Fruit fly (Drosophila melanogaster) whole organism, embryonic: ENCODE results near the gene CG7785.

Source experiments
- Asciz ChIP-seq: fragments of 200-800 bp; sonication (Bioruptor generic); optimal IDR thresholded peaks from 2 replicates; lab custom pipeline; 2017; ENCODE audit warnings: missing biosample characterization, mild to moderate bottlenecking, missing genetic modification characterization, missing genetic modification reagents
- Atf6 ChIP-seq: fragments of 200-800 bp; sonication (Bioruptor generic); IDR thresholded peaks from 2 replicates; pipeline ENCODE4 v1.3.6; 2022; ENCODE audit warnings: missing biosample characterization, missing genetic modification characterization
- B-H2 ChIP-seq: fragments of 200-800 bp; sonication (Bioruptor generic); optimal IDR thresholded peaks from 2 replicates; lab custom pipeline; 2018; ENCODE audit warnings: missing biosample characterization, mild to moderate bottlenecking, missing genetic modification characterization
- CG10267 ChIP-seq: fragments of 200-800 bp; sonication (Bioruptor generic); optimal IDR thresholded peaks from 2 replicates; lab custom pipeline; 2018; ENCODE audit warnings: missing biosample characterization, mild to moderate bottlenecking, missing genetic modification characterization, moderate library complexity
- CG10543 ChIP-seq: fragments of 200-800 bp; sonication (Bioruptor generic); optimal IDR thresholded peaks from 3 replicates; lab custom pipeline; 2017; ENCODE audit warnings: missing biosample characterization, mild to moderate bottlenecking, missing genetic modification characterization, moderate library complexity
- CG10654 ChIP-seq: fragments of 200-800 bp; sonication (Bioruptor generic); optimal IDR thresholded peaks from 2 replicates; lab custom pipeline; 2016; ENCODE audit warnings: missing biosample characterization, missing genetic modification characterization
- CG11247 ChIP-seq: fragments of 200-800 bp; sonication (Bioruptor generic); IDR thresholded peaks from 2 replicates; pipeline ENCODE4 v1.3.6; 2022; ENCODE audit warnings: missing biosample characterization, missing genetic modification characterization
- CG11696 ChIP-seq: fragments of 200-800 bp; sonication (Bioruptor generic); IDR thresholded peaks from 2 replicates; pipeline ENCODE4 v1.3.6; 2022; ENCODE audit warnings: missing biosample characterization, missing genetic modification characterization
- CG12942 ChIP-seq: fragments of 200-800 bp; sonication (Bioruptor generic); optimal IDR thresholded peaks from 3 replicates; lab custom pipeline; 2016; ENCODE audit warnings: missing biosample characterization, missing genetic modification characterization
- CG15696 ChIP-seq: fragments of 200-800 bp; sonication (Bioruptor generic); optimal IDR thresholded peaks from 2 replicates; lab custom pipeline; 2019; ENCODE audit warnings: missing biosample characterization, mild to moderate bottlenecking, missing genetic modification characterization, moderate library complexity
- CG1602 ChIP-seq: fragments of 200-800 bp; sonication (Bioruptor generic); optimal IDR thresholded peaks from 3 replicates; lab custom pipeline; 2016; ENCODE audit warnings: missing biosample characterization, missing genetic modification characterization
- CG2199 ChIP-seq: fragments of 200-800 bp; sonication (Bioruptor generic); IDR thresholded peaks from 3 replicates; pipeline ENCODE4 v1.3.6; 2022; ENCODE audit warnings: missing biosample characterization, missing genetic modification characterization
- CG2678 ChIP-seq: fragments of 200-800 bp; sonication (Bioruptor generic); optimal IDR thresholded peaks from 3 replicates; lab custom pipeline; 2019; ENCODE audit warnings: missing biosample characterization, mild to moderate bottlenecking, missing genetic modification characterization, moderate library complexity
- CG34422 ChIP-seq: fragments of 200-800 bp; sonication (Bioruptor generic); IDR thresholded peaks from 3 replicates; pipeline ENCODE4 v1.3.6; 2022; ENCODE audit warnings: missing biosample characterization, missing genetic modification characterization
- CG3847 ChIP-seq: fragments of 200-800 bp; sonication (Bioruptor generic); IDR thresholded peaks from 2 replicates; pipeline ENCODE4 v1.3.6; 2022; ENCODE audit warnings: missing biosample characterization, missing genetic modification characterization
- CG42726 ChIP-seq: fragments of 200-800 bp; sonication (Bioruptor generic); IDR thresholded peaks from 2 replicates; pipeline ENCODE4 v1.3.6; 2022; ENCODE audit warnings: missing biosample characterization, missing genetic modification characterization; ENCODE audit not compliant: partially characterized antibody
- CG43689 ChIP-seq: fragments of 200-800 bp; sonication (Bioruptor generic); IDR thresholded peaks from 2 replicates; pipeline ENCODE4 v1.3.6; 2022; ENCODE audit warnings: missing biosample characterization, missing genetic modification characterization
- CG5245 ChIP-seq: fragments of 200-800 bp; sonication (Bioruptor generic); optimal IDR thresholded peaks from 3 replicates; lab custom pipeline; 2016; ENCODE audit warnings: missing biosample characterization, missing genetic modification characterization
- CG6272 ChIP-seq: fragments of 200-800 bp; sonication (Bioruptor generic); IDR thresholded peaks from 2 replicates; pipeline ENCODE4 v1.3.6; 2022; ENCODE audit warnings: missing biosample characterization, missing genetic modification characterization
- CG6689 ChIP-seq: fragments of 200-800 bp; sonication (Bioruptor generic); IDR thresholded peaks from 2 replicates; pipeline ENCODE4 v1.3.6; 2022; ENCODE audit warnings: missing biosample characterization, missing genetic modification characterization
- CG6813 ChIP-seq: fragments of 200-800 bp; sonication (Bioruptor generic); optimal IDR thresholded peaks from 2 replicates; lab custom pipeline; 2017; ENCODE audit warnings: missing biosample characterization, missing genetic modification characterization, mild to moderate bottlenecking, moderate library complexity, missing genetic modification reagents
- CG8478 ChIP-seq: fragments of >200 bp; optimal IDR thresholded peaks from 2 replicates; lab custom pipeline; 2018
- CG9797 ChIP-seq: fragments of 200-800 bp; sonication (Bioruptor generic); optimal IDR thresholded peaks from 3 replicates; lab custom pipeline; 2018; ENCODE audit warnings: missing biosample characterization, mild to moderate bottlenecking, missing genetic modification characterization
- CG9817 ChIP-seq: fragments of 200-800 bp; sonication (Bioruptor generic); optimal IDR thresholded peaks from 2 replicates; lab custom pipeline; 2018; ENCODE audit warnings: missing biosample characterization, mild to moderate bottlenecking, missing genetic modification characterization, moderate library complexity
- CkIIα-i1 ChIP-seq: fragments of 200-800 bp; sonication (Bioruptor generic); IDR thresholded peaks from 2 replicates; pipeline ENCODE4 v1.3.6; 2022; ENCODE audit warnings: missing biosample characterization, missing genetic modification characterization
- Dek ChIP-seq: fragments of 200-800 bp; sonication (Bioruptor generic); optimal IDR thresholded peaks from 3 replicates; lab custom pipeline; 2019; ENCODE audit warnings: missing biosample characterization, mild to moderate bottlenecking, missing genetic modification characterization, moderate library complexity
- Dfd ChIP-seq, 2 experiments: fragments of >200 bp; optimal IDR thresholded peaks; 2 replicates each; lab custom pipeline; 2017; ENCODE audit warnings: missing biosample characterization in 2 of 2, missing genetic modification characterization in 2 of 2
- Dp ChIP-seq: fragments of 200-800 bp; sonication (Bioruptor generic); optimal IDR thresholded peaks from 2 replicates; lab custom pipeline; 2018; ENCODE audit warnings: missing biosample characterization, mild to moderate bottlenecking, missing genetic modification characterization, moderate library complexity
- Ets97D ChIP-seq: fragments of 200-800 bp; sonication (Bioruptor generic); optimal IDR thresholded peaks from 3 replicates; lab custom pipeline; 2016; ENCODE audit warnings: missing biosample characterization, missing genetic modification characterization
- Fer2 ChIP-seq: fragments of 200-800 bp; sonication (Bioruptor generic); optimal IDR thresholded peaks from 2 replicates; lab custom pipeline; 2018; ENCODE audit warnings: missing biosample characterization, mild to moderate bottlenecking, missing genetic modification characterization, moderate library complexity
- MBD-R2 ChIP-seq: fragments of 200-800 bp; sonication (Bioruptor generic); IDR thresholded peaks from 2 replicates; pipeline ENCODE4 v1.3.6; 2022; ENCODE audit warnings: missing biosample characterization, missing genetic modification characterization
- Nf-YC ChIP-seq: fragments of 200-800 bp; optimal IDR thresholded peaks from 3 replicates; lab custom pipeline; 2019; ENCODE audit warnings: missing biosample characterization, mild to moderate bottlenecking, missing genetic modification characterization, moderate library complexity
- Opbp ChIP-seq: fragments of 200-800 bp; sonication (Bioruptor generic); IDR thresholded peaks from 3 replicates; pipeline ENCODE4 v1.3.6; 2022; ENCODE audit warnings: missing biosample characterization, missing genetic modification characterization; ENCODE audit not compliant: partially characterized antibody
- Sox102F ChIP-seq: fragments of 200-800 bp; sonication (Bioruptor generic); optimal IDR thresholded peaks from 2 replicates; lab custom pipeline; 2018; ENCODE audit warnings: missing biosample characterization, mild to moderate bottlenecking, missing genetic modification characterization, moderate library complexity
- ap ChIP-seq: fragments of 200-800 bp; sonication (Bioruptor generic); IDR thresholded peaks from 2 replicates; pipeline ENCODE4 v1.3.6; 2022; ENCODE audit warnings: missing biosample characterization, missing genetic modification characterization
- az2 ChIP-seq: fragments of 200-800 bp; sonication (Bioruptor generic); optimal IDR thresholded peaks from 3 replicates; lab custom pipeline; 2016; ENCODE audit warnings: missing biosample characterization, missing genetic modification characterization
- bcd ChIP-seq: fragments of 200-800 bp; sonication (Bioruptor generic); optimal IDR thresholded peaks from 2 replicates; lab custom pipeline; 2017; ENCODE audit warnings: missing biosample characterization, mild to moderate bottlenecking, missing genetic modification characterization
- chn ChIP-seq: fragments of 200-800 bp; sonication (Bioruptor generic); optimal IDR thresholded peaks from 2 replicates; lab custom pipeline; 2016; ENCODE audit warnings: missing biosample characterization, missing genetic modification characterization
- disco-r ChIP-seq: fragments of 200-800 bp; sonication (Bioruptor generic); optimal IDR thresholded peaks from 2 replicates; lab custom pipeline; 2016; ENCODE audit warnings: missing biosample characterization, missing genetic modification characterization
- dpn ChIP-seq, 2 experiments: fragments of 200-800 bp; sonication (Bioruptor generic); optimal IDR thresholded peaks; 3 replicates each; lab custom pipeline; 2016; ENCODE audit warnings: missing biosample characterization in 2 of 2, missing genetic modification characterization in 2 of 2
- emc ChIP-seq: fragments of 200-800 bp; sonication (Bioruptor generic); optimal IDR thresholded peaks from 2 replicates; lab custom pipeline; 2016; ENCODE audit warnings: missing biosample characterization, missing genetic modification characterization
- esg ChIP-seq: fragments of 200-800 bp; sonication (Bioruptor generic); conservative IDR thresholded peaks from 2 replicates; pipeline ENCODE4 v1.3.6; 2022; ENCODE audit warnings: missing biosample characterization, missing genetic modification characterization
- fd96Cb ChIP-seq: fragments of 200-800 bp; sonication (Bioruptor generic); optimal IDR thresholded peaks from 2 replicates; lab custom pipeline; 2018; ENCODE audit warnings: missing biosample characterization, mild to moderate bottlenecking, missing genetic modification characterization, moderate library complexity
- hbn ChIP-seq: fragments of 200-800 bp; sonication (Bioruptor generic); IDR thresholded peaks from 2 replicates; pipeline ENCODE4 v1.3.6; 2022; ENCODE audit warnings: missing biosample characterization, missing genetic modification characterization; ENCODE audit not compliant: partially characterized antibody
- lilli ChIP-seq: fragments of 200-800 bp; sonication (Bioruptor generic); optimal IDR thresholded peaks from 3 replicates; lab custom pipeline; 2016; ENCODE audit warnings: missing biosample characterization, missing genetic modification characterization
- p53 ChIP-seq: fragments of 200-800 bp; sonication (Bioruptor generic); optimal IDR thresholded peaks from 2 replicates; lab custom pipeline; 2016; ENCODE audit warnings: missing biosample characterization, missing genetic modification characterization
- pho ChIP-seq: fragments of 200-800 bp; sonication (Bioruptor generic); optimal IDR thresholded peaks from 2 replicates; lab custom pipeline; 2016; ENCODE audit warnings: missing biosample characterization, missing genetic modification characterization
- scrt ChIP-seq: fragments of 200-800 bp; sonication (Bioruptor generic); optimal IDR thresholded peaks from 2 replicates; lab custom pipeline; 2018; ENCODE audit warnings: missing biosample characterization, mild to moderate bottlenecking, missing genetic modification characterization, moderate library complexity
- slp2 ChIP-seq: fragments of 200-800 bp; sonication (Bioruptor generic); optimal IDR thresholded peaks from 2 replicates; lab custom pipeline; 2016; ENCODE audit warnings: missing biosample characterization, missing genetic modification characterization
- sqz ChIP-seq: fragments of 200-800 bp; sonication (Bioruptor generic); optimal IDR thresholded peaks from 3 replicates; lab custom pipeline; 2018; ENCODE audit warnings: missing biosample characterization, mild to moderate bottlenecking, missing genetic modification characterization
- tx ChIP-seq: fragments of 200-800 bp; sonication (Bioruptor generic); optimal IDR thresholded peaks from 2 replicates; lab custom pipeline; 2016; ENCODE audit warnings: missing biosample characterization, missing genetic modification characterization
- zen2 ChIP-seq: fragments of 200-800 bp; sonication (Bioruptor generic); IDR thresholded peaks from 3 replicates; pipeline ENCODE4 v1.3.6; 2022; ENCODE audit warnings: missing biosample characterization, missing genetic modification characterization; ENCODE audit not compliant: partially characterized antibody

CG7785 gene

dm6 chr3R:18021261-18021679 is at the start of gene CG7785 (continued):
- TF ChIP-seq CG10543 (GFP tag; lab: Kevin White, UChicago), result peak; percentile 15
- no peak for TF ChIP-seq Opbp (GFP tag; lab: Robert Waterston, UW)
- no peak; the same call in 1 of the 2 replicates for TF ChIP-seq esg (GFP tag; lab: Robert Waterston, UW)
- peak; percentile 53 for TF ChIP-seq Dp (GFP tag; lab: Kevin White, UChicago)
- TF ChIP-seq CG6689 (GFP tag; lab: Robert Waterston, UW), result peak; percentile 32; the same call in 1 of the 2 replicates
- peak; percentile 60 for TF ChIP-seq bcd (GFP tag; lab: Kevin White, UChicago)
- TF ChIP-seq Fer2 (tag; lab: Kevin White, UChicago), result peak; percentile 5
- TF ChIP-seq Asciz, result no peak
- TF ChIP-seq CkIIα-i1, result no peak
- TF ChIP-seq CG5245 (GFP tag; lab: Kevin White, UChicago), result peak; percentile 41
- peak; percentile 61 for TF ChIP-seq CG11247
- no peak for TF ChIP-seq CG10654 (GFP tag; lab: Kevin White, UChicago)
- TF ChIP-seq ap (GFP tag; lab: Robert Waterston, UW), result no peak
- TF ChIP-seq slp2, result peak; percentile 34
- TF ChIP-seq Nf-YC (tag; lab: Kevin White, UChicago), result no peak
- TF ChIP-seq fd96Cb, result no peak
- TF ChIP-seq az2 (GFP tag; lab: Kevin White, UChicago), result peak; percentile 69
- TF ChIP-seq emc (GFP tag; lab: Kevin White, UChicago), result no peak
- peak; percentile 75 for TF ChIP-seq MBD-R2
- peak; percentile 48 for TF ChIP-seq Dek (tag; lab: Kevin White, UChicago)
- TF ChIP-seq CG3847 (GFP tag; lab: Robert Waterston, UW), result peak; percentile 39; the same call in 1 of the 2 replicates
- no peak for TF ChIP-seq Atf6 (GFP tag; lab: Robert Waterston, UW)
- no peak for TF ChIP-seq CG6272 (GFP tag; lab: Robert Waterston, UW)
- TF ChIP-seq tx, result no peak
- TF ChIP-seq Ets97D (GFP tag; lab: Kevin White, UChicago), result peak; percentile 88
- TF ChIP-seq CG2678, result peak; percentile 52
- peak; percentile 70 for TF ChIP-seq CG10267 (tag; lab: Kevin White, UChicago)
- TF ChIP-seq CG12942 (GFP tag; lab: Kevin White, UChicago), result no peak
- TF ChIP-seq CG9797 (GFP tag; lab: Kevin White, UChicago), result peak; percentile 83
- peak; percentile 67 for TF ChIP-seq lilli (GFP tag; lab: Kevin White, UChicago)
- no peak for TF ChIP-seq CG43689 (GFP tag; lab: Robert Waterston, UW)
- TF ChIP-seq CG42726, result no peak
- no peak for TF ChIP-seq CG6813 (GFP tag; lab: Kevin White, UChicago)
- peak; percentile 26 for TF ChIP-seq p53 (GFP tag; lab: Kevin White, UChicago)
- TF ChIP-seq dpn (GFP tag; optimal IDR thresholded peaks at IDR 0.05; lab: Kevin White, UChicago), result peak; percentile 48 to 65
- TF ChIP-seq hbn (GFP tag; lab: Robert Waterston, UW), result no peak
- peak; percentile 64 for TF ChIP-seq CG8478 (lab: Kevin White, UChicago)
- TF ChIP-seq CG1602 (GFP tag; lab: Kevin White, UChicago), result peak; percentile 50
- TF ChIP-seq Sox102F, result peak; percentile 65
- TF ChIP-seq pho, result no peak
- TF ChIP-seq sqz (GFP tag; lab: Kevin White, UChicago), result peak; percentile 45
- TF ChIP-seq B-H2 (GFP tag; lab: Kevin White, UChicago), result peak; percentile 15
- peak; percentile 7 for TF ChIP-seq scrt (GFP tag; lab: Kevin White, UChicago)
- peak; percentile 73 for TF ChIP-seq CG9817 (tag; lab: Kevin White, UChicago)
- TF ChIP-seq CG11696 (GFP tag; lab: Robert Waterston, UW), result no peak
- peak; percentile 72 for TF ChIP-seq CG15696 (tag; lab: Kevin White, UChicago)
- no peak for TF ChIP-seq chn
- no peak for TF ChIP-seq CG2199 (GFP tag; lab: Robert Waterston, UW)
- no peak for TF ChIP-seq disco-r (GFP tag; lab: Kevin White, UChicago)
- TF ChIP-seq CG34422 (GFP tag; lab: Robert Waterston, UW), result no peak
- TF ChIP-seq zen2 (GFP tag; lab: Robert Waterston, UW), result no peak
- no peak for TF ChIP-seq Dfd (GFP tag; optimal IDR thresholded peaks at IDR 0.05; lab: Kevin White, UChicago)
